Fruit fly (Drosophila melanogaster) whole organism, adult: ENCODE measurements around the gene CG4467.

Source experiments
- CG12768 ChIP-seq: fragments of 200-800 bp; sonication (Bioruptor generic); optimal IDR thresholded peaks from 2 replicates; lab custom pipeline; 2017; ENCODE audit warnings: missing biosample characterization, missing genetic modification characterization, mild to moderate bottlenecking, moderate library complexity, missing genetic modification reagents
- CG14711 ChIP-seq: fragments of 200-800 bp; sonication (Bioruptor generic); optimal IDR thresholded peaks from 2 replicates; lab custom pipeline; 2018; ENCODE audit warnings: missing biosample characterization, mild to moderate bottlenecking, missing genetic modification characterization, moderate library complexity
- CG1620 ChIP-seq: fragments of 200-800 bp; sonication (Bioruptor generic); optimal IDR thresholded peaks from 2 replicates; lab custom pipeline; 2016; ENCODE audit warnings: missing biosample characterization, missing genetic modification characterization
- CG7045 ChIP-seq: fragments of 200-800 bp; sonication (Bioruptor generic); optimal IDR thresholded peaks from 2 replicates; lab custom pipeline; 2017; ENCODE audit warnings: missing biosample characterization, mild to moderate bottlenecking, missing genetic modification characterization
- CG7101 ChIP-seq: fragments of 200-800 bp; sonication (Bioruptor generic); optimal IDR thresholded peaks from 2 replicates; lab custom pipeline; 2018; ENCODE audit warnings: missing biosample characterization, mild to moderate bottlenecking, missing genetic modification characterization, moderate library complexity
- Hr96 ChIP-seq: fragments of 200-800 bp; sonication (Bioruptor generic); optimal IDR thresholded peaks from 2 replicates; lab custom pipeline; 2016; ENCODE audit warnings: missing biosample characterization, missing genetic modification characterization
- bab1 ChIP-seq: fragments of 200-800 bp; sonication (Bioruptor generic); optimal IDR thresholded peaks from 3 replicates; lab custom pipeline; 2019; ENCODE audit warnings: missing biosample characterization, mild to moderate bottlenecking, missing genetic modification characterization, moderate library complexity
- cnc ChIP-seq, 2 experiments: fragments of >200 bp; optimal IDR thresholded peaks; 2 replicates each; lab custom pipeline; 2017
- kay ChIP-seq: fragments of 200-800 bp; sonication (Bioruptor generic); peaks from one replicate; lab custom pipeline; 2016; ENCODE audit warnings: missing biosample characterization, missing genetic modification characterization, borderline replicate concordance
- ovo ChIP-seq: fragments of 200-800 bp; sonication (Bioruptor generic); optimal IDR thresholded peaks from 2 replicates; lab custom pipeline; 2016; ENCODE audit warnings: missing biosample characterization, missing genetic modification characterization
- toe ChIP-seq: fragments of 200-800 bp; sonication (Bioruptor generic); optimal IDR thresholded peaks from 2 replicates; lab custom pipeline; 2016; ENCODE audit warnings: missing biosample characterization, missing genetic modification characterization

- no peak for TF ChIP-seq toe (GFP tag; lab: Kevin White, UChicago)
- no peak for TF ChIP-seq CG12768
- no peak for TF ChIP-seq Hr96
- no peak for TF ChIP-seq ovo
- TF ChIP-seq bab1 (GFP tag; lab: Kevin White, UChicago): no peak
- no peak for TF ChIP-seq CG1620 (GFP tag; lab: Kevin White, UChicago)
- no peak for TF ChIP-seq kay
- TF ChIP-seq CG14711 (tag; lab: Kevin White, UChicago): no peak
- TF ChIP-seq cnc (optimal IDR thresholded peaks at IDR 0.05; lab: Kevin White, UChicago): no peak
- no peak for TF ChIP-seq CG7045 (GFP tag; lab: Kevin White, UChicago)
- no peak for TF ChIP-seq CG7101 (tag; lab: Kevin White, UChicago)
Observed at dm6 chr3R:23287951-23288350, 39.2 kb upstream of the CG4467 start, which contains the start of gene wam.
